Fruit fly (Drosophila melanogaster): ENCODE measurements around the gene Corp.

Corp gene

DNA sequence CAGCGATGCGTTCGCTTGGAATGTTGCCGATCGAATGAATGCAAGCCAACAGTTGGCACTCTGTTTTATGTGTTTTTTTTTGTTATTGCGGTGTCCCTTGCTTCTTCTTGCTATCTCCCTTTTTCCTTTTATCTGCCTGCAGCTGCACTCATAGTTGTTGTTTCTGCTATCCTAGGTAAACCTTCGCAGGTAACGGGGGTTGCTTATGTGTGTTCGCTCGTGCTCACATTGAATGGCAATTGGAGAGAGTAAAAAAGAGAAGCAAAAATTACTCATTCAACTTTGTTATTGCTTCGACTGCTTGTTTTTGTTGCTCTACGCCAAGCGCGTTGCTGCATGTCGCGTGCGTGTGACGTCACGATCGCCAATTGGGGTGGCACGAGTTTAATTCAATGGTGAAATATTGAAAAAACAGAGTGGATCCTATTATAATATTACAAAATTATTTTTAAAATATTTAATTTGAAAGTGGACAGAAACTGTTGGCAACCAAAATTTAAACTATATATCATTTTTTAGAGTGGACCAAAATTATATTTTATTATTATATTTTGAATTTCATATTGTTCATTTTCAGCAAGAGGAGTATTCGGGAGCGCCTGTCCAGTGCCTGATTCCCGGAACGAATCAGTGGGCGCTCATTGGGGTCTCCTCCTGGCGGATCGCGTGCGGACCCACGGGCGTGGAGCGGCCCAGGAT lies at the start of gene Corp (continued):
- TF ChIP-seq D19A (tag; optimal IDR thresholded peaks at IDR 0.05) (peak; percentile 52), gcm2 (GFP tag; optimal IDR thresholded peaks at IDR 0.05) (no peak), tna (GFP tag; IDR thresholded peaks at IDR 0.05; ENCODE audit: partially characterized antibody) (no peak), CG10321 (GFP tag; IDR thresholded peaks at IDR 0.05) (no peak), E2f1 (GFP tag; IDR thresholded peaks at IDR 0.05) (no peak), br (optimal IDR thresholded peaks at IDR 0.05) (no peak), vvl (GFP tag; IDR thresholded peaks at IDR 0.05) (0 out of 2 replicates have a peak, but pooled peaks have one; percentile 54), CG5245 (GFP tag; optimal IDR thresholded peaks at IDR 0.05) (no peak), unpg (GFP tag; optimal IDR thresholded peaks at IDR 0.05) (peak; percentile 62), Mes4 (GFP tag; optimal IDR thresholded peaks at IDR 0.05) (no peak), sima (GFP tag; optimal IDR thresholded peaks at IDR 0.05) (no peak), MTF-1 (GFP tag; optimal IDR thresholded peaks at IDR 0.05; ENCODE audit: borderline replicate concordance) (no peak), sc (optimal IDR thresholded peaks at IDR 0.05) (no peak), sc (GFP tag; optimal IDR thresholded peaks at IDR 0.05) (peak; percentile 10), tll (GFP tag; optimal IDR thresholded peaks at IDR 0.05) (no peak), pho (GFP tag; optimal IDR thresholded peaks at IDR 0.05) (no peak), GATAe (GFP tag; conservative IDR thresholded peaks at IDR 0.05) (no peak), Opbp (GFP tag; IDR thresholded peaks at IDR 0.05; ENCODE audit: partially characterized antibody) (no peak), amos (GFP tag; IDR thresholded peaks at IDR 0.05; ENCODE audit: partially characterized antibody) (no peak), CG13123 (GFP tag; optimal IDR thresholded peaks at IDR 0.05) (no peak), CG17568 (GFP tag; optimal IDR thresholded peaks at IDR 0.05) (no peak), CG15011 (GFP tag; optimal IDR thresholded peaks at IDR 0.05) (no peak), yki (optimal IDR thresholded peaks at IDR 0.05) (no peak), CG9876 (GFP tag; optimal IDR thresholded peaks at IDR 0.05) (no peak), chinmo (GFP tag; IDR thresholded peaks at IDR 0.05; ENCODE audit: partially characterized antibody) (no peak), CG10431 (GFP tag; optimal IDR thresholded peaks at IDR 0.05) (no peak), CG1233 (GFP tag; optimal IDR thresholded peaks at IDR 0.05) (no peak), eve (GFP tag; optimal IDR thresholded peaks at IDR 0.05) (no peak), Doc3 (GFP tag; IDR thresholded peaks at IDR 0.05; ENCODE audit: partially characterized antibody) (no peak), CG31441 (GFP tag; IDR thresholded peaks at IDR 0.05) (peak; percentile 62), Dll (GFP tag; IDR thresholded peaks at IDR 0.05; ENCODE audit: partially characterized antibody) (0 out of 4 replicates have a peak, but pooled peaks have one; percentile 35), kni (GFP tag; optimal IDR thresholded peaks at IDR 0.05) (no peak), gt (GFP tag; IDR thresholded peaks at IDR 0.05) (no peak), fu2 (GFP tag; optimal IDR thresholded peaks at IDR 0.05) (no peak), Rx (GFP tag; IDR thresholded peaks at IDR 0.05) (no peak), Deaf1 (tag; optimal IDR thresholded peaks at IDR 0.05) (peak; percentile 16), CG7556 (GFP tag; optimal IDR thresholded peaks at IDR 0.05) (peak; percentile 37), Blimp-1 (GFP tag; optimal IDR thresholded peaks at IDR 0.05) (peak; percentile 49), danr (GFP tag; IDR thresholded peaks at IDR 0.05) (no peak), HHEX (GFP tag; optimal IDR thresholded peaks at IDR 0.05) (peak; percentile 17), Dfd (GFP tag; optimal IDR thresholded peaks at IDR 0.05) (no peak), seq (GFP tag; IDR thresholded peaks at IDR 0.05) (no peak; the same call in 1 of the 2 replicates), CG32532 (GFP tag; IDR thresholded peaks at IDR 0.05) (no peak), CG14441 (GFP tag; IDR thresholded peaks at IDR 0.05) (0 out of 2 replicates have a peak, but pooled peaks have one; percentile 21), Lhr (GFP tag; optimal IDR thresholded peaks at IDR 0.05) (no peak), CG4360 (GFP tag; IDR thresholded peaks at IDR 0.05) (peak; percentile 73), CG12391 (tag; optimal IDR thresholded peaks at IDR 0.05) (peak; percentile 56), Antp (GFP tag; optimal IDR thresholded peaks at IDR 0.05) (no peak), CG11456 (GFP tag; IDR thresholded peaks at IDR 0.05) (no peak), jumu (GFP tag; optimal IDR thresholded peaks at IDR 0.05) (no peak)
